Fruit fly (Drosophila melanogaster) whole organism, embryonic: ENCODE data around the gene CG6287.

Experiments used
- Atf3 ChIP-seq: fragments of 200-800 bp; sonication (Bioruptor generic); optimal IDR thresholded peaks from 3 replicates; lab custom pipeline; 2016; ENCODE audit warnings: missing biosample characterization, missing genetic modification characterization
- Atf6 ChIP-seq: fragments of 200-800 bp; sonication (Bioruptor generic); IDR thresholded peaks from 2 replicates; pipeline ENCODE4 v1.3.6; 2022; ENCODE audit warnings: missing biosample characterization, missing genetic modification characterization
- B-H2 ChIP-seq: fragments of 200-800 bp; sonication (Bioruptor generic); optimal IDR thresholded peaks from 2 replicates; lab custom pipeline; 2018; ENCODE audit warnings: missing biosample characterization, mild to moderate bottlenecking, missing genetic modification characterization
- CG10209 ChIP-seq: fragments of 200-800 bp; sonication (Bioruptor generic); optimal IDR thresholded peaks from 3 replicates; lab custom pipeline; 2017; ENCODE audit warnings: missing biosample characterization, mild to moderate bottlenecking, missing genetic modification characterization, missing genetic modification reagents
- CG10366 ChIP-seq: fragments of 200-800 bp; sonication (Bioruptor generic); IDR thresholded peaks from 2 replicates; pipeline ENCODE4 v1.3.6; 2022; ENCODE audit warnings: missing biosample characterization, missing genetic modification characterization
- CG10462 ChIP-seq: fragments of 200-800 bp; sonication (Bioruptor generic); optimal IDR thresholded peaks from 2 replicates; lab custom pipeline; 2016; ENCODE audit warnings: missing biosample characterization, missing genetic modification characterization
- CG10654 ChIP-seq: fragments of 200-800 bp; sonication (Bioruptor generic); optimal IDR thresholded peaks from 2 replicates; lab custom pipeline; 2016; ENCODE audit warnings: missing biosample characterization, missing genetic modification characterization
- CG12155 ChIP-seq: fragments of 200-800 bp; sonication (Bioruptor generic); optimal IDR thresholded peaks from 3 replicates; lab custom pipeline; 2016; ENCODE audit warnings: missing biosample characterization, missing genetic modification characterization
- CG12219 ChIP-seq: fragments of 200-800 bp; sonication (Bioruptor generic); optimal IDR thresholded peaks from 3 replicates; lab custom pipeline; 2018; ENCODE audit warnings: missing biosample characterization, mild to moderate bottlenecking, missing genetic modification characterization
- CG12769 ChIP-seq: fragments of 200-800 bp; sonication (Bioruptor generic); optimal IDR thresholded peaks from 2 replicates; lab custom pipeline; 2019; ENCODE audit warnings: missing biosample characterization, mild to moderate bottlenecking, missing genetic modification characterization, moderate library complexity
- CG14014 ChIP-seq: fragments of 200-800 bp; sonication (Bioruptor generic); IDR thresholded peaks from 2 replicates; pipeline ENCODE4 v1.3.6; 2022; ENCODE audit warnings: missing biosample characterization, missing genetic modification characterization
- CG17568 ChIP-seq: fragments of 200-800 bp; sonication (Bioruptor generic); optimal IDR thresholded peaks from 2 replicates; lab custom pipeline; 2018; ENCODE audit warnings: missing biosample characterization, mild to moderate bottlenecking, missing genetic modification characterization, moderate library complexity
- CG2202 ChIP-seq: fragments of 200-800 bp; sonication (Bioruptor generic); optimal IDR thresholded peaks from 2 replicates; lab custom pipeline; 2018; ENCODE audit warnings: missing biosample characterization, mild to moderate bottlenecking, missing genetic modification characterization
- CG30431 ChIP-seq: fragments of 200-800 bp; sonication (Bioruptor generic); optimal IDR thresholded peaks from 2 replicates; lab custom pipeline; 2017; ENCODE audit warnings: missing biosample characterization, missing genetic modification characterization
- CG5180 ChIP-seq: fragments of 200-800 bp; sonication (Bioruptor generic); optimal IDR thresholded peaks from 3 replicates; lab custom pipeline; 2017; ENCODE audit warnings: missing biosample characterization, missing genetic modification characterization, mild to moderate bottlenecking, moderate library complexity, missing genetic modification reagents
- CG8924 ChIP-seq: fragments of 200-800 bp; optimal IDR thresholded peaks from 3 replicates; lab custom pipeline; 2019; ENCODE audit warnings: missing biosample characterization, mild to moderate bottlenecking, missing genetic modification characterization, moderate library complexity
- CG9876 ChIP-seq: fragments of 200-800 bp; sonication (Bioruptor generic); optimal IDR thresholded peaks from 2 replicates; lab custom pipeline; 2016; ENCODE audit warnings: missing biosample characterization, missing genetic modification characterization
- Chrac-16 ChIP-seq: fragments of 200-800 bp; sonication (Bioruptor generic); optimal IDR thresholded peaks from 3 replicates; lab custom pipeline; 2016; ENCODE audit warnings: missing biosample characterization, missing genetic modification characterization
- Dref ChIP-seq: fragments of 200-800 bp; sonication (Bioruptor generic); IDR thresholded peaks from 2 replicates; pipeline ENCODE4 v1.3.6; 2022; ENCODE audit warnings: missing biosample characterization, missing genetic modification characterization
- Fer1 ChIP-seq: fragments of 200-800 bp; sonication (Bioruptor generic); optimal IDR thresholded peaks from 2 replicates; lab custom pipeline; 2017; ENCODE audit warnings: missing biosample characterization, mild to moderate bottlenecking, missing genetic modification characterization
- H15 ChIP-seq: fragments of 200-800 bp; sonication (Bioruptor generic); IDR thresholded peaks from 3 replicates; pipeline ENCODE4 v1.3.6; 2022; ENCODE audit warnings: missing biosample characterization, missing genetic modification characterization
- Hsf ChIP-seq: fragments of 200-800 bp; sonication (Bioruptor generic); optimal IDR thresholded peaks from 3 replicates; lab custom pipeline; 2016; ENCODE audit warnings: missing biosample characterization, missing genetic modification characterization
- Med ChIP-seq: fragments of 200-800 bp; sonication (Bioruptor generic); peaks from one replicate; lab custom pipeline; 2016; ENCODE audit warnings: missing biosample characterization, missing genetic modification characterization, mild to moderate bottlenecking, inconsistent platforms, moderate library complexity
- NFAT ChIP-seq: fragments of 200-800 bp; sonication (Bioruptor generic); IDR thresholded peaks from 2 replicates; pipeline ENCODE4 v1.3.6; 2022; ENCODE audit warnings: missing biosample characterization, missing genetic modification characterization
- Rfx ChIP-seq: fragments of 200-800 bp; sonication (Bioruptor generic); IDR thresholded peaks from 2 replicates; pipeline ENCODE4 v1.3.6; 2022; ENCODE audit warnings: missing biosample characterization, missing genetic modification characterization
- TFAM ChIP-seq: fragments of 200-800 bp; sonication (Bioruptor generic); optimal IDR thresholded peaks from 2 replicates; lab custom pipeline; 2017; ENCODE audit warnings: missing biosample characterization, missing genetic modification characterization, inconsistent platforms
- aop ChIP-seq: fragments of 200-800 bp; sonication (Bioruptor generic); IDR thresholded peaks from 2 replicates; pipeline ENCODE4 v1.3.6; 2022; ENCODE audit warnings: missing biosample characterization, missing genetic modification characterization
- bcd ChIP-seq: fragments of 200-800 bp; sonication (Bioruptor generic); optimal IDR thresholded peaks from 2 replicates; lab custom pipeline; 2017; ENCODE audit warnings: missing biosample characterization, mild to moderate bottlenecking, missing genetic modification characterization
- br ChIP-seq: fragments of >200 bp; optimal IDR thresholded peaks from 2 replicates; lab custom pipeline; 2017
- ci ChIP-seq: fragments of 200-800 bp; sonication (Bioruptor generic); IDR thresholded peaks from 3 replicates; pipeline ENCODE4 v1.3.6; 2022; ENCODE audit warnings: missing biosample characterization, missing genetic modification characterization
- dati ChIP-seq: fragments of 200-800 bp; sonication (Bioruptor generic); IDR thresholded peaks from 2 replicates; pipeline ENCODE4 v1.3.6; 2022; ENCODE audit warnings: missing biosample characterization, missing genetic modification characterization
- dmrt11E ChIP-seq: fragments of 200-800 bp; sonication (Bioruptor generic); optimal IDR thresholded peaks from 3 replicates; lab custom pipeline; 2018; ENCODE audit warnings: missing biosample characterization, mild to moderate bottlenecking, missing genetic modification characterization, moderate library complexity
- exex ChIP-seq: fragments of 200-800 bp; sonication (Bioruptor generic); optimal IDR thresholded peaks from 4 replicates; lab custom pipeline; 2018; ENCODE audit warnings: missing biosample characterization, mild to moderate bottlenecking, missing genetic modification characterization, moderate library complexity
- fd64A ChIP-seq: fragments of 200-800 bp; sonication (Bioruptor generic); optimal IDR thresholded peaks from 3 replicates; lab custom pipeline; 2018; ENCODE audit warnings: missing biosample characterization, mild to moderate bottlenecking, missing genetic modification characterization
- gcm2 ChIP-seq: fragments of 200-800 bp; sonication (Bioruptor generic); optimal IDR thresholded peaks from 2 replicates; lab custom pipeline; 2016; ENCODE audit warnings: missing biosample characterization, missing genetic modification characterization
- gro ChIP-seq: fragments of 200-800 bp; sonication (Bioruptor generic); optimal IDR thresholded peaks from 2 replicates; lab custom pipeline; 2016; ENCODE audit warnings: missing biosample characterization, missing genetic modification characterization
- gsb-n ChIP-seq: fragments of 200-800 bp; sonication (Bioruptor generic); optimal IDR thresholded peaks from 3 replicates; lab custom pipeline; 2018; ENCODE audit warnings: missing biosample characterization, mild to moderate bottlenecking, missing genetic modification characterization
- gt ChIP-seq: fragments of 200-800 bp; sonication (Bioruptor generic); IDR thresholded peaks from 2 replicates; pipeline ENCODE4 v1.3.6; 2022; ENCODE audit warnings: missing biosample characterization, missing genetic modification characterization
- hb ChIP-seq: fragments of 200-800 bp; sonication (Bioruptor generic); IDR thresholded peaks from 3 replicates; pipeline ENCODE4 v1.3.6; 2022; ENCODE audit warnings: missing biosample characterization, missing genetic modification characterization; ENCODE audit not compliant: partially characterized antibody
- insv ChIP-seq, 2 experiments: fragments of 200-800 bp; sonication (Bioruptor generic); optimal IDR thresholded peaks; 3 replicates each; lab custom pipeline; 2016 to 2018; ENCODE audit warnings: missing biosample characterization in 2 of 2, missing genetic modification characterization in 2 of 2
- knrl ChIP-seq: fragments of 200-800 bp; sonication (Bioruptor generic); IDR thresholded peaks from 3 replicates; pipeline ENCODE4 v1.3.6; 2022; ENCODE audit warnings: missing biosample characterization, missing genetic modification characterization; ENCODE audit not compliant: partially characterized antibody
- lmd ChIP-seq: fragments of 200-800 bp; sonication (Bioruptor generic); IDR thresholded peaks from 2 replicates; pipeline ENCODE4 v1.3.6; 2022; ENCODE audit warnings: missing biosample characterization, missing genetic modification characterization
- nau ChIP-seq: fragments of 200-800 bp; sonication (Bioruptor generic); optimal IDR thresholded peaks from 3 replicates; lab custom pipeline; 2017; ENCODE audit warnings: missing biosample characterization, mild to moderate bottlenecking, missing genetic modification characterization, missing genetic modification reagents
- onecut ChIP-seq: fragments of 200-800 bp; sonication (Bioruptor generic); IDR thresholded peaks from 2 replicates; pipeline ENCODE4 v1.3.6; 2022; ENCODE audit warnings: missing biosample characterization, missing genetic modification characterization
- org-1 ChIP-seq: fragments of 200-800 bp; sonication (Bioruptor generic); optimal IDR thresholded peaks from 2 replicates; lab custom pipeline; 2017; ENCODE audit warnings: missing biosample characterization, missing genetic modification characterization
- slou ChIP-seq: fragments of 200-800 bp; sonication (Bioruptor generic); optimal IDR thresholded peaks from 3 replicates; lab custom pipeline; 2016; ENCODE audit warnings: missing biosample characterization, missing genetic modification characterization
- so ChIP-seq: fragments of 200-800 bp; sonication (Bioruptor generic); IDR thresholded peaks from 3 replicates; pipeline ENCODE4 v1.3.6; 2022; ENCODE audit warnings: missing biosample characterization, missing genetic modification characterization
- ttk ChIP-seq: fragments of 200-800 bp; sonication (Bioruptor generic); IDR thresholded peaks from 2 replicates; pipeline ENCODE4 v2.1.2; 2022; ENCODE audit warnings: missing biosample characterization, missing genetic modification characterization
- tup ChIP-seq: fragments of 200-800 bp; sonication (Bioruptor generic); optimal IDR thresholded peaks from 2 replicates; lab custom pipeline; 2016; ENCODE audit warnings: missing biosample characterization, mild to moderate bottlenecking, missing genetic modification characterization, moderate library complexity
- twi ChIP-seq: fragments of 200-800 bp; optimal IDR thresholded peaks from 2 replicates; lab custom pipeline; 2019; ENCODE audit warnings: missing biosample characterization, mild to moderate bottlenecking, missing genetic modification characterization, moderate library complexity
- tx ChIP-seq: fragments of 200-800 bp; sonication (Bioruptor generic); optimal IDR thresholded peaks from 2 replicates; lab custom pipeline; 2016; ENCODE audit warnings: missing biosample characterization, missing genetic modification characterization

Gene CG6287

DNA sequence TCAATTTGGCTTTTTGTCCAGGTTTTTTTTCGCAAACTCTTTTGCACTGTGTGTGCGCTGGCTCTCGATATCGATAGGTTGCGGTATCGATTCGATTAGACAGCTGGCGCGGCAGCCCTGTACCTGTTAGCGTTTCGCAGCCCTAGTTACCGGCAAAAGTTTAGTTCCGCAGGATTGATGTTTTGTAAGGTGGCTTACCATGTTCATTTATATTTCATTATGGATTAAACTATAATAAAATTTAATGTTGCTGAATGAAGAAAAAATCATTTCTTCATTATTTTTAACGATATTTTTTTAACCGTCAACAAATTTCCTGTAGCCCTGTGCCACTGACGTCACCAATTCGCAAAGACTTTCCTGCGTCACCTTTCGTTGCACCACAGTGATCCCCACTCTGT lies 49.0 kb downstream of the CG6287 start, which contains the start of gene Reps (continued):
- TF ChIP-seq Dref (GFP tag; lab: Robert Waterston, UW) (peak; percentile 90), Atf6 (peak; percentile 98), CG12219 (GFP tag; lab: Kevin White, UChicago) (peak; percentile 96), NFAT (GFP tag; lab: Robert Waterston, UW) (peak; percentile 98), CG12769 (peak; percentile 99), insv (GFP tag; optimal IDR thresholded peaks at IDR 0.05; lab: Kevin White, UChicago) (peak; percentile 29 to 78), knrl (GFP tag; lab: Robert Waterston, UW) (peak; percentile 77), org-1 (GFP tag; lab: Kevin White, UChicago) (peak; percentile 95), dati (GFP tag; lab: Robert Waterston, UW) (peak; percentile 97), Rfx (GFP tag; lab: Robert Waterston, UW) (peak; percentile 99), CG12155 (GFP tag; lab: Kevin White, UChicago) (peak; percentile 98), CG17568 (GFP tag; lab: Kevin White, UChicago) (peak; percentile 97), hb (GFP tag; lab: Robert Waterston, UW) (peak; percentile 68; the same call in 2 of the 3 replicates), gsb-n (peak; percentile 98), fd64A (GFP tag; lab: Kevin White, UChicago) (peak; percentile 94), tup (GFP tag; lab: Kevin White, UChicago) (peak; percentile 97), CG9876 (GFP tag; lab: Kevin White, UChicago) (peak; percentile 96), Atf3 (GFP tag; lab: Kevin White, UChicago) (peak; percentile 99), gt (GFP tag; lab: Robert Waterston, UW) (peak; percentile 98), Chrac-16 (GFP tag; lab: Kevin White, UChicago) (peak; percentile 99), CG14014 (GFP tag; lab: Robert Waterston, UW) (peak; percentile 98), nau (GFP tag; lab: Kevin White, UChicago) (no peak), TFAM (GFP tag; lab: Kevin White, UChicago) (peak; percentile 91), lmd (GFP tag; lab: Robert Waterston, UW) (peak; percentile 99), CG10654 (GFP tag; lab: Kevin White, UChicago) (peak; percentile 99), Hsf (peak; percentile 99), so (GFP tag; lab: Robert Waterston, UW) (peak; percentile 99), CG2202 (tag; lab: Kevin White, UChicago) (peak; percentile 97), Fer1 (GFP tag; lab: Kevin White, UChicago) (peak; percentile 98), br (no peak), twi (peak; percentile 97), tx (GFP tag; lab: Kevin White, UChicago) (peak; percentile 96), CG30431 (peak; percentile 99), CG10462 (peak; percentile 98), onecut (peak; percentile 95), CG8924 (tag; lab: Kevin White, UChicago) (peak; percentile 98), slou (GFP tag; lab: Kevin White, UChicago) (peak; percentile 99), dmrt11E (tag; lab: Kevin White, UChicago) (peak; percentile 99), ci (peak; percentile 99), H15 (GFP tag; lab: Robert Waterston, UW) (peak; percentile 99), gro (GFP tag; lab: Kevin White, UChicago) (peak; percentile 97), exex (tag; lab: Kevin White, UChicago) (peak; percentile 87), aop (GFP tag; lab: Robert Waterston, UW) (peak; percentile 91), bcd (GFP tag; lab: Kevin White, UChicago) (peak; percentile 99), B-H2 (GFP tag; lab: Kevin White, UChicago) (peak; percentile 96), CG10366 (GFP tag; lab: Robert Waterston, UW) (peak; percentile 99), CG10209 (GFP tag; lab: Kevin White, UChicago) (peak; percentile 99), gcm2 (peak; percentile 95), CG5180 (GFP tag; lab: Kevin White, UChicago) (peak; percentile 89), ttk (GFP tag; lab: Robert Waterston, UW) (peak; percentile 98), Med (peak; percentile 100)
